Fruit fly (Drosophila melanogaster): ENCODE results near the gene CG15478.

Gene CG15478

dm6 chrX:7705175-7706097 lies 12.3 kb downstream of the CG15478 start (continued):
- peak; percentile 92 for TF ChIP-seq Ets96B (tag; optimal IDR thresholded peaks at IDR 0.05)
- TF ChIP-seq OdsH (GFP tag; optimal IDR thresholded peaks at IDR 0.05) = peak; percentile 94
- TF ChIP-seq CG9139 (GFP tag; optimal IDR thresholded peaks at IDR 0.05) = peak; percentile 80
- TF ChIP-seq svp (GFP tag) = peak; percentile 96
- peak; percentile 92 for TF ChIP-seq CG6792 (GFP tag; optimal IDR thresholded peaks at IDR 0.05)
- peak; percentile 80 for TF ChIP-seq CG1621 (tag; optimal IDR thresholded peaks at IDR 0.05)
- TF ChIP-seq Sox15 (GFP tag; optimal IDR thresholded peaks at IDR 0.05) = peak; percentile 87
- peak; percentile 92 for TF ChIP-seq Sox102F (GFP tag; optimal IDR thresholded peaks at IDR 0.05)
- TF ChIP-seq achi (GFP tag; optimal IDR thresholded peaks at IDR 0.05) = peak; percentile 92
- TF ChIP-seq CG6163 (GFP tag; IDR thresholded peaks at IDR 0.05) = peak; percentile 80
- TF ChIP-seq salr (GFP tag; optimal IDR thresholded peaks at IDR 0.05) = peak; percentile 78 to 95
- TF ChIP-seq CG11762 (GFP tag; optimal IDR thresholded peaks at IDR 0.05; ENCODE audit: insufficient read depth) = peak; percentile 95
- TF ChIP-seq fd59A (GFP tag; optimal IDR thresholded peaks at IDR 0.05) = peak; percentile 89
- peak; percentile 91 for TF ChIP-seq cyc (GFP tag; optimal IDR thresholded peaks at IDR 0.05)
- TF ChIP-seq CG8119 (GFP tag; IDR thresholded peaks at IDR 0.05) = peak; percentile 90
- peak; percentile 93 for TF ChIP-seq CG6276 (GFP tag; optimal IDR thresholded peaks at IDR 0.05)
- peak; percentile 94 for TF ChIP-seq CG4318 (GFP tag; optimal IDR thresholded peaks at IDR 0.05)
- TF ChIP-seq CG3032 (tag; optimal IDR thresholded peaks at IDR 0.05) = peak; percentile 90
- TF ChIP-seq Smox (GFP tag; optimal IDR thresholded peaks at IDR 0.05) = peak; percentile 94
- TF ChIP-seq CG11902 (GFP tag; optimal IDR thresholded peaks at IDR 0.05) = peak; percentile 86
- peak; percentile 95 for TF ChIP-seq topi (GFP tag; optimal IDR thresholded peaks at IDR 0.05)
- TF ChIP-seq fd85E (GFP tag; optimal IDR thresholded peaks at IDR 0.05) = peak; percentile 41
- peak; percentile 79 for TF ChIP-seq fkh (GFP tag; optimal IDR thresholded peaks at IDR 0.05)
- TF ChIP-seq spab (GFP tag; optimal IDR thresholded peaks at IDR 0.05) = peak; percentile 90
- peak; percentile 90 for TF ChIP-seq Eip93F (GFP tag; optimal IDR thresholded peaks at IDR 0.05)
- TF ChIP-seq CG11294 (GFP tag; IDR thresholded peaks at IDR 0.05) = peak; percentile 83
- peak; percentile 95 for TF ChIP-seq pdm3 (GFP tag; optimal IDR thresholded peaks at IDR 0.05)
- peak; percentile 84 for TF ChIP-seq Blimp-1 (GFP tag; optimal IDR thresholded peaks at IDR 0.05)
- peak; percentile 99 for TF ChIP-seq dsx (GFP tag; optimal IDR thresholded peaks at IDR 0.05; ENCODE audit: poor library complexity, severe bottlenecking)
- TF ChIP-seq lz (GFP tag; optimal IDR thresholded peaks at IDR 0.05) = peak; percentile 94
- TF ChIP-seq acj6 (GFP tag; optimal IDR thresholded peaks at IDR 0.05) = peak; percentile 94
- TF ChIP-seq CG3919 (GFP tag; optimal IDR thresholded peaks at IDR 0.05) = peak; percentile 94
- peak; percentile 91 for TF ChIP-seq Hr39 (GFP tag; optimal IDR thresholded peaks at IDR 0.05)
- TF ChIP-seq CG8632 (GFP tag; optimal IDR thresholded peaks at IDR 0.05) = peak; percentile 92

DNA sequence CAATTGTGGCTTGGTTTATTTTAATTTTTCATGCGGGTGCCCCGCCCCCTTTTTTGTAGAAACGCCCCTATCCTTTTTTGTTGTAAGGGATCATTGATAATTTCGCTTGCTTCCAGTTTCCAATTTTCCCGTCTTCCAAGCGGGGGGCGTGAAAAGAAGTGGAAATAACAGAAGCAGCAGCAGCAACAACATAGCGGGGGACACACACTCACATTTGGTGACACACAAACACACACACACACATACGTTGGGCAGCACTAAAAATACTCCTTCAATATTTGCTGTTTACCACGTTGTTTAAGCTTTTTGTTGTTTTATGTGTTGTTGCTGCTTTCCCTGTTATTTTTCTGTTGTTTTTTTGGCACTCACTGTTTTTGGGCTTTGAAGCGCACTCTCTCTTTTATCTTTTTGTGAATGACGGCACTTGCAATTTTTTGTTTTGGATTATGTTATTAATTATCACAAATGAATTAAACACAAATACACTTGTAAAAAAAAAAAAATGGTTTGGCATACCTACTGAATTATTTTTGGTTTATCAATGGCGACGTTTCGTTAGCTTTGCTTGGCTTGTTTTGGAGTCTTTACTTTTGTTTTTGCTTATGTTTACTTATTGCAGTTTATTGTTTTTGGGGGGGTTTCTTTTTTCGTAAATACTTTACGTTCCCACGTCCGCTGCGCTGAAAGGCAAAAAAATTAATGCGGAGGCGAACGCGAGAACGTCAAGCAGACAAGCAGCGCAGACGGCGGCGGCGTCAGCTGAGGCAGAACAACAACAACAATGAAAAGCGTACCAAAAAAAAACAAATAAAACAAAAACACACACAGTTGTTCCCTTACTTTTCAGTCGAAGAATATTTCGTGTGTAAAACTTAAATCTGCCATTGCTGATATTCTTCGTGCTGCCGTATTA lies 13.2 kb downstream of the CG15478 start:
- TF ChIP-seq topi (GFP tag; optimal IDR thresholded peaks at IDR 0.05) = peak; percentile 24
- peak; percentile 74 for TF ChIP-seq Eip78C (GFP tag)
- peak; percentile 71 for TF ChIP-seq svp (GFP tag)
- TF ChIP-seq Met (GFP tag; optimal IDR thresholded peaks at IDR 0.05) = peak; percentile 29
- TF ChIP-seq CG3032 (tag; optimal IDR thresholded peaks at IDR 0.05) = no peak
- peak; percentile 36 for TF ChIP-seq vri (GFP tag; optimal IDR thresholded peaks at IDR 0.05)
- TF ChIP-seq Hr39 (GFP tag; optimal IDR thresholded peaks at IDR 0.05) = peak; percentile 25
- TF ChIP-seq fkh (GFP tag; optimal IDR thresholded peaks at IDR 0.05) = peak; percentile 48
- TF ChIP-seq CG1621 (tag; optimal IDR thresholded peaks at IDR 0.05) = no peak
- TF ChIP-seq CG34406 (GFP tag; optimal IDR thresholded peaks at IDR 0.05) = no peak
- no peak for TF ChIP-seq Blimp-1 (GFP tag; optimal IDR thresholded peaks at IDR 0.05)
- no peak for TF ChIP-seq CG3919 (GFP tag; optimal IDR thresholded peaks at IDR 0.05)
- no peak for TF ChIP-seq CG9139 (GFP tag; optimal IDR thresholded peaks at IDR 0.05)
- TF ChIP-seq Sox102F (GFP tag; optimal IDR thresholded peaks at IDR 0.05) = peak; percentile 41
- TF ChIP-seq CG6163 (GFP tag; IDR thresholded peaks at IDR 0.05) = peak; percentile 7; the same call in 2 of the 3 replicates
- TF ChIP-seq lz (GFP tag; optimal IDR thresholded peaks at IDR 0.05) = peak; percentile 6
- peak; percentile 10 for TF ChIP-seq Smox (GFP tag; optimal IDR thresholded peaks at IDR 0.05)
- TF ChIP-seq OdsH (GFP tag; optimal IDR thresholded peaks at IDR 0.05) = peak; percentile 0

Data from whole organism, prepupa.